Worm (Caenorhabditis elegans): ENCODE data around the gene srw-23.

ce11 chrV:16893440-16893839 is 19.7 kb downstream of the srw-23 start, which contains the start of gene F09C6.15:
- TF ChIP-seq madf-5 (GFP tag; IDR thresholded peaks at IDR 0.05) (no peak), snpc-4 (tag; optimal IDR thresholded peaks at IDR 0.05) (no peak), dve-1 (tag; optimal IDR thresholded peaks at IDR 0.05; ENCODE audit: insufficient read depth) (no peak), ctbp-1 (GFP tag; IDR thresholded peaks at IDR 0.05) (no peak), lin-29 (GFP tag; IDR thresholded peaks at IDR 0.05) (no peak), nhr-77 (tag; optimal IDR thresholded peaks at IDR 0.05) (no peak)

All from whole organism, L4 larva.